Fruit fly (Drosophila melanogaster) whole organism, pupa: ENCODE data around the gene CG31915.

Source experiments
- CG10348 ChIP-seq: fragments of 200-800 bp; sonication (Bioruptor generic); IDR thresholded peaks from 2 replicates; pipeline ENCODE4 v1.3.6; 2022; ENCODE audit warnings: missing biosample characterization, missing genetic modification characterization
- CG12605 ChIP-seq: fragments of 200-800 bp; sonication (Bioruptor generic); IDR thresholded peaks from 2 replicates; pipeline ENCODE4 v1.3.6; 2022; ENCODE audit warnings: missing biosample characterization, missing genetic modification characterization
- CG13204 ChIP-seq: fragments of 200-800 bp; sonication (Bioruptor generic); optimal IDR thresholded peaks from 2 replicates; lab custom pipeline; 2018; ENCODE audit warnings: missing biosample characterization, mild to moderate bottlenecking, missing genetic modification characterization, moderate library complexity
- CG14655 ChIP-seq: fragments of 200-800 bp; sonication (Bioruptor generic); optimal IDR thresholded peaks from 3 replicates; lab custom pipeline; 2017; ENCODE audit warnings: mild to moderate bottlenecking, missing biosample characterization, missing genetic modification reagents, missing genetic modification characterization
- CG15710 ChIP-seq: fragments of 200-800 bp; sonication (Bioruptor generic); optimal IDR thresholded peaks from 2 replicates; lab custom pipeline; 2018; ENCODE audit warnings: missing biosample characterization, mild to moderate bottlenecking, missing genetic modification characterization, moderate library complexity
- CG17806 ChIP-seq: fragments of 200-800 bp; sonication (Bioruptor generic); optimal IDR thresholded peaks from 2 replicates; lab custom pipeline; 2018; ENCODE audit warnings: missing biosample characterization, mild to moderate bottlenecking, missing genetic modification characterization, moderate library complexity
- CG32121 ChIP-seq: fragments of 200-800 bp; sonication (Bioruptor generic); IDR thresholded peaks from 2 replicates; pipeline ENCODE4 v1.3.6; 2022; ENCODE audit warnings: missing biosample characterization, missing genetic modification characterization
- CG34367 ChIP-seq: fragments of 200-800 bp; sonication (Bioruptor generic); optimal IDR thresholded peaks from 2 replicates; lab custom pipeline; 2018; ENCODE audit warnings: missing biosample characterization, mild to moderate bottlenecking, missing genetic modification characterization
- CG4496 ChIP-seq: fragments of 200-800 bp; sonication (Bioruptor generic); IDR thresholded peaks from 3 replicates; pipeline ENCODE4 v1.3.6; 2022; ENCODE audit warnings: missing biosample characterization, missing genetic modification characterization
- CG8159 ChIP-seq: fragments of 200-800 bp; sonication (Bioruptor generic); optimal IDR thresholded peaks from 3 replicates; lab custom pipeline; 2018; ENCODE audit warnings: missing biosample characterization, mild to moderate bottlenecking, missing genetic modification characterization, moderate library complexity
- CG8301 ChIP-seq: fragments of 200-800 bp; sonication (Bioruptor generic); optimal IDR thresholded peaks from 2 replicates; lab custom pipeline; 2018; ENCODE audit warnings: missing biosample characterization, mild to moderate bottlenecking, missing genetic modification characterization
- CG9948 ChIP-seq: fragments of 200-800 bp; sonication (Bioruptor generic); optimal IDR thresholded peaks from 2 replicates; lab custom pipeline; 2018; ENCODE audit warnings: missing biosample characterization, mild to moderate bottlenecking, missing genetic modification characterization, moderate library complexity
- D1 ChIP-seq: fragments of 200-800 bp; sonication (Bioruptor generic); optimal IDR thresholded peaks from 2 replicates; lab custom pipeline; 2018; ENCODE audit warnings: missing biosample characterization, mild to moderate bottlenecking, missing genetic modification characterization, moderate library complexity
- EcR ChIP-seq: fragments of 200-800 bp; sonication (Bioruptor generic); optimal IDR thresholded peaks from 3 replicates; lab custom pipeline; 2019; ENCODE audit warnings: missing biosample characterization, missing genetic modification characterization, mild to moderate bottlenecking, moderate library complexity, missing genetic modification reagents
- Ets98B ChIP-seq: fragments of 200-800 bp; sonication (Bioruptor generic); IDR thresholded peaks from 2 replicates; pipeline ENCODE4 v1.3.6; 2022; ENCODE audit warnings: missing biosample characterization, missing genetic modification characterization
- Pif1A ChIP-seq: fragments of 200-800 bp; sonication (Bioruptor generic); optimal IDR thresholded peaks from 3 replicates; lab custom pipeline; 2016; ENCODE audit warnings: missing biosample characterization, missing genetic modification characterization
- Pif1B ChIP-seq: fragments of 200-800 bp; sonication (Bioruptor generic); optimal IDR thresholded peaks from 3 replicates; lab custom pipeline; 2016; ENCODE audit warnings: missing biosample characterization, missing genetic modification characterization
- Snoo ChIP-seq: fragments of 200-800 bp; sonication (Bioruptor generic); optimal IDR thresholded peaks from 3 replicates; lab custom pipeline; 2017; ENCODE audit warnings: missing biosample characterization, mild to moderate bottlenecking, missing genetic modification characterization, inconsistent platforms
- fd96Ca ChIP-seq: fragments of 200-800 bp; sonication (Bioruptor generic); IDR thresholded peaks from 3 replicates; pipeline ENCODE4 v1.3.6; 2022; ENCODE audit warnings: missing biosample characterization, missing genetic modification characterization
- gl ChIP-seq: fragments of 200-800 bp; sonication (Bioruptor generic); optimal IDR thresholded peaks from 2 replicates; lab custom pipeline; 2018; ENCODE audit warnings: missing biosample characterization, mild to moderate bottlenecking, missing genetic modification characterization
- rn ChIP-seq: fragments of 200-800 bp; sonication (Bioruptor generic); IDR thresholded peaks from 2 replicates; pipeline ENCODE4 v1.3.6; 2022; ENCODE audit warnings: missing biosample characterization, missing genetic modification characterization

Gene CG31915

DNA sequence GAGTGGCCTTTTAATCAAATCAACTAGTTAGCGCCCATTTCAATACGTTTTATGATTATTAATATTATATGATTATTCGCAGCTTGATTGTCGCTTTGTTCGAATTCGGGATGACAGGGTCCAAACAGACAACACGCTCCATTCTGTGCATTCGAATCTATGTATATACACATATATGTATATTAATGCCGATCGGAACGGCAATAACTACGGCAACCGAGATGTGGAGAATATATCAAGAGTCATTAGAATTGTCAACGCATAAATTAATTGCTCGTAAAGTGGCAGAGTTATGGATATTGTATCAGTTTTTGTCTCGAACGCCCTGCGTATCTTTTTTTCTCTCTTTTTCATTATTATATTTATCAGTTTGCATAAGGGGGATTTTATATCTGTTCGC lies 25.1 kb upstream of the CG31915 start:
- TF ChIP-seq rn, result no peak
- no peak for TF ChIP-seq Pif1B (GFP tag; lab: Kevin White, UChicago)
- no peak for TF ChIP-seq CG8301
- TF ChIP-seq CG4496, result no peak
- no peak for TF ChIP-seq Pif1A (GFP tag; lab: Kevin White, UChicago)
- no peak for TF ChIP-seq CG17806 (tag; lab: Kevin White, UChicago)
- TF ChIP-seq EcR (GFP tag; lab: Kevin White, UChicago), result no peak
- TF ChIP-seq, all 21 proteins: peak for 0

dm6 chr2L:5505130-5505529 lies 22.8 kb upstream of the CG31915 start:
- TF ChIP-seq CG15710 (peak; percentile 36), CG32121 (GFP tag; lab: Robert Waterston, UW) (no peak), Pif1A (GFP tag; lab: Kevin White, UChicago) (peak; percentile 12)

DNA sequence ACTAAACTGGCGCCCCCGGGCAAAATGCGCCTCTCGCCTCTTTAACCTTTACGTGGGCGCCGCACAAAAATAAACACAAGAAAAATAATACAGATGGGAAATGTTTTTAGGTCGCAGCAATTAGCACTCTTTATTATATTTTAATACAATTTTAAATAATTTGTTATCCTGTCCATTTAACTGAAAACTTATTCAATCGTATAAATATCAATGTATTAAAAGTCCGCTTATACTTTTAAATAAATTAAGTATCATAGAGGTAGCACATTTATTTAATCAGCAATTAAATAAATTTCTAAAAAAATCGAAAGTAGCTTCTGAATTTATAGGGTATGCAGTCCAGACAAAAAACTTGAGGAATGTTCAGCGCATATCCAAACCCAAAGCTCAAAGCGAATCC lies 20.8 kb upstream of the CG31915 start:
- TF ChIP-seq Ets98B (GFP tag; lab: Robert Waterston, UW) (no peak), CG15710 (peak; percentile 27), CG12605 (GFP tag; lab: Robert Waterston, UW) (no peak), CG8301 (no peak), rn (no peak), fd96Ca (GFP tag; lab: Robert Waterston, UW) (no peak), CG17806 (tag; lab: Kevin White, UChicago) (peak; percentile 1), D1 (no peak), gl (tag; lab: Kevin White, UChicago) (no peak), CG32121 (GFP tag; lab: Robert Waterston, UW) (no peak), CG34367 (tag; lab: Kevin White, UChicago) (no peak), CG9948 (tag; lab: Kevin White, UChicago) (peak; percentile 10), Snoo (tag; lab: Kevin White, UChicago) (no peak), CG8159 (tag; lab: Kevin White, UChicago) (peak; percentile 56), Pif1A (GFP tag; lab: Kevin White, UChicago) (no peak), CG14655 (no peak), Pif1B (GFP tag; lab: Kevin White, UChicago) (no peak)

DNA sequence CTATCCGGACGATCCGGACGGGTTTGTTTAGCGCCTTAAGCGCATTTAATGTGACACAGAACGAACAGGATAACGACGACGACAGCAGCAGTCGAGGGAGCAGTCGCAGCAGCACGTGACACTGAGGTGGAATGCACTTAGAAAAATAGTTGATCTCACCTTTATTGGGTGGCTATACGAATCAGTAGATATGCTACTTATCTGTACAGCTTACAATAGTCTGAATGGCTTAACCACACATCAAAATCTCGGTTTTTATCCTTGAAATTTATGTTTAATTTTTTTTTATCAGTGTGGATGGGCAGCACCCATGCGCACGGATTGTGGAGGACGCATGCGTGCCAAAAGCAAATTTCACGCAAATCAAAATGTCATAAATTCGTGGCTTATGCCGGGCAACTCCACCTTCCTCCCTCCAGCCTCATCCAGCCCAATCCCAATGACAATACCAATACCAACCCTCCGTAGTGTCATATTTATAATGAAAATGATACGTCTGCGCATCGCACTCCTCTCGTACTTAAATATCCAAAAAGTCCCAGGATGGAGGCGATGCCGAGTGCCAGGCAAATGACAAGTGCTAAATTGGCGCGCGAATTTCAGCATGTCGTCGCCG lies 20.0 kb upstream of the CG31915 start:
- TF ChIP-seq Pif1B (GFP tag; lab: Kevin White, UChicago) (no peak), fd96Ca (GFP tag; lab: Robert Waterston, UW) (peak; percentile 29; the same call in 1 of the 3 replicates), CG10348 (no peak), CG9948 (tag; lab: Kevin White, UChicago) (peak; percentile 8), Ets98B (GFP tag; lab: Robert Waterston, UW) (no peak), CG17806 (tag; lab: Kevin White, UChicago) (peak; percentile 2), CG4496 (no peak), CG15710 (no peak), CG34367 (tag; lab: Kevin White, UChicago) (peak; percentile 5), CG8159 (tag; lab: Kevin White, UChicago) (peak; percentile 36), D1 (no peak), rn (no peak), EcR (GFP tag; lab: Kevin White, UChicago) (no peak), gl (tag; lab: Kevin White, UChicago) (no peak), CG12605 (GFP tag; lab: Robert Waterston, UW) (no peak), Snoo (tag; lab: Kevin White, UChicago) (peak; percentile 3), CG32121 (GFP tag; lab: Robert Waterston, UW) (no peak), CG8301 (no peak), Pif1A (GFP tag; lab: Kevin White, UChicago) (peak; percentile 54), CG13204 (no peak), CG14655 (no peak)

dm6 chr2L:5514946-5515345 lies 13.0 kb upstream of the CG31915 start:
- TF ChIP-seq CG10348 (no peak), CG12605 (GFP tag; lab: Robert Waterston, UW) (no peak), CG13204 (no peak), CG4496 (no peak), CG8159 (tag; lab: Kevin White, UChicago) (no peak), CG9948 (tag; lab: Kevin White, UChicago) (no peak), CG8301 (no peak), rn (no peak), Pif1A (GFP tag; lab: Kevin White, UChicago) (no peak), Pif1B (GFP tag; lab: Kevin White, UChicago) (no peak), CG32121 (GFP tag; lab: Robert Waterston, UW) (no peak), fd96Ca (GFP tag; lab: Robert Waterston, UW) (no peak), Ets98B (GFP tag; lab: Robert Waterston, UW) (no peak), CG15710 (no peak), CG14655 (no peak)

DNA sequence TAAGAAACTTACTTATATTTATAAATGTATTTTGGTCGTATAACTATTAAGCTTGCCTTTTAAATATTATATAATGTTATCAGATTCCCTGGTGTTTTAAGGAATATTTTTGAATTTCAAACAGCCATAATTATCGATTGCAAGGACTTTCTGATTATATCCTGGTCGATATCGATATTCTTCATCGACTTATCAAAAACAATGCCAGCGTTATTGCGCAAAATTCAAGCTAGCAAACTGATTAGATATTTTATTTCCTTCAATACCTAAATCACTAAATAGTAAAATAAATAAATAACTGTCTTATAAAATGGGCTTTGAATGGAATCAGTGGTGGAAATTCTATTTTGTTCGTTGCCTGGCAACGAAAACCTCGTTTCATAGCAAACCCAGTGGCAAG lies 10.5 kb upstream of the CG31915 start, which contains the start of gene CG14020:
TSS of gene CG14020 (plus strand) at position 345 of the 400 bp plus-strand sequence.
- TF ChIP-seq Pif1A (GFP tag; lab: Kevin White, UChicago) (no peak), CG34367 (tag; lab: Kevin White, UChicago) (no peak), CG10348 (no peak), CG8159 (tag; lab: Kevin White, UChicago) (no peak), Ets98B (GFP tag; lab: Robert Waterston, UW) (no peak), CG9948 (tag; lab: Kevin White, UChicago) (no peak), CG4496 (no peak), CG32121 (GFP tag; lab: Robert Waterston, UW) (no peak), CG8301 (no peak), CG14655 (no peak), fd96Ca (GFP tag; lab: Robert Waterston, UW) (no peak), Snoo (tag; lab: Kevin White, UChicago) (no peak), EcR (GFP tag; lab: Kevin White, UChicago) (no peak), CG15710 (no peak), D1 (no peak), Pif1B (GFP tag; lab: Kevin White, UChicago) (no peak), rn (no peak), gl (tag; lab: Kevin White, UChicago) (no peak), CG12605 (GFP tag; lab: Robert Waterston, UW) (no peak)
